Worm (Caenorhabditis elegans) whole organism, L4 larva: ENCODE results near the gene D1046.18.

Experiments used
- F10B5.3 ChIP-seq: sonication (generic microtip); optimal IDR thresholded peaks from 2 replicates; lab custom pipeline; 2016; ENCODE audit warnings: mild to moderate bottlenecking, missing genetic modification characterization, missing compliant biosample characterization
- F49E8.2 ChIP-seq: sonication (generic microtip); optimal IDR thresholded peaks from 2 replicates; lab custom pipeline; 2016; ENCODE audit warnings: missing compliant biosample characterization, mild to moderate bottlenecking, missing genetic modification characterization, borderline replicate concordance
- R02D3.7 ChIP-seq: fragments of 150-350 bp; sonication (generic microtip); optimal IDR thresholded peaks from 3 replicates; lab custom pipeline; 2014; ENCODE audit warnings: missing biosample characterization, missing genetic modification characterization
- Y48G9A.11 ChIP-seq: fragments of 200-800 bp; sonication (Bioruptor generic); IDR thresholded peaks from 2 replicates; pipeline ENCODE4 v1.3.6; 2022; ENCODE audit warnings: missing genetic modification reagents, missing genetic modification characterization, missing compliant biosample characterization
- Y5F2A.4 ChIP-seq: fragments of 200-800 bp; sonication (Bioruptor generic); optimal IDR thresholded peaks from 2 replicates; lab custom pipeline; 2018; ENCODE audit warnings: mild to moderate bottlenecking, missing genetic modification characterization, missing compliant biosample characterization
- Y75B8A.6 ChIP-seq: fragments of 200-800 bp; sonication (Bioruptor generic); IDR thresholded peaks from 2 replicates; pipeline ENCODE4 v1.3.6; 2022; ENCODE audit warnings: missing genetic modification reagents, missing genetic modification characterization, missing compliant biosample characterization
- ZK337.2 ChIP-seq: fragments of 200-800 bp; sonication (Bioruptor generic); IDR thresholded peaks from 2 replicates; pipeline ENCODE4 v1.3.6; 2022; ENCODE audit warnings: missing genetic modification reagents, missing genetic modification characterization, missing compliant biosample characterization
- ZK546.5 ChIP-seq, 2 experiments: sonication (generic microtip); optimal IDR thresholded peaks; 2 replicates each; lab custom pipeline; 2017; ENCODE audit warnings: missing biosample characterization in 2 of 2, missing genetic modification characterization in 2 of 2
- arid-1 ChIP-seq: fragments of 200-800 bp; sonication (Bioruptor generic); conservative IDR thresholded peaks from 2 replicates; pipeline ENCODE4 v1.3.6; 2022; ENCODE audit warnings: missing genetic modification reagents, missing genetic modification characterization, missing compliant biosample characterization
- attf-4 ChIP-seq: sonication (generic microtip); optimal IDR thresholded peaks from 3 replicates; lab custom pipeline; 2017; ENCODE audit warnings: missing biosample characterization, missing genetic modification characterization
- ceh-20 ChIP-seq: fragments of 200-800 bp; sonication (Bioruptor generic); IDR thresholded peaks from 2 replicates; pipeline ENCODE4 v1.3.6; 2022; ENCODE audit warnings: missing genetic modification reagents, missing genetic modification characterization, missing compliant biosample characterization
- ceh-82 ChIP-seq: sonication (generic microtip); optimal IDR thresholded peaks from 2 replicates; lab custom pipeline; 2017; ENCODE audit warnings: missing biosample characterization, missing genetic modification characterization
- cey-2 ChIP-seq: sonication (generic microtip); optimal IDR thresholded peaks from 3 replicates; lab custom pipeline; 2017; ENCODE audit warnings: missing genetic modification characterization, mild to moderate bottlenecking, missing compliant biosample characterization, antibody characterized with exemption, borderline replicate concordance; ENCODE audit not compliant: insufficient read depth
- ctbp-1 ChIP-seq: fragments of 200-800 bp; sonication (Bioruptor generic); IDR thresholded peaks from 2 replicates; pipeline ENCODE4 v1.3.6; 2022; ENCODE audit warnings: missing genetic modification reagents, missing genetic modification characterization, missing compliant biosample characterization
- daf-16 ChIP-seq, 3 experiments: sonication (generic microtip); optimal IDR thresholded peaks; 2 replicates each; lab custom pipeline; 2016 to 2017; ENCODE audit warnings: missing genetic modification characterization in 3 of 3, missing genetic modification reagents in 3 of 3, mild to moderate bottlenecking in 2 of 3, missing compliant biosample characterization in 2 of 3, missing biosample characterization in 1 of 3, moderate library complexity in 1 of 3
- daf-19 ChIP-seq: fragments of 200-800 bp; sonication (Bioruptor generic); conservative IDR thresholded peaks from 2 replicates; pipeline ENCODE4 v1.3.6; 2022; ENCODE audit warnings: missing genetic modification characterization, missing compliant biosample characterization
- daf-8 ChIP-seq: fragments of 200-800 bp; sonication (Bioruptor generic); IDR thresholded peaks from 2 replicates; pipeline ENCODE4 v1.3.6; 2022; ENCODE audit warnings: missing genetic modification characterization, missing compliant biosample characterization
- dmd-6 ChIP-seq: fragments of 200-800 bp; sonication (Bioruptor generic); IDR thresholded peaks from 2 replicates; pipeline ENCODE4 v1.3.6; 2022; ENCODE audit warnings: missing genetic modification reagents, missing genetic modification characterization, missing compliant biosample characterization
- dmd-8 ChIP-seq: fragments of 200-800 bp; sonication (Bioruptor generic); IDR thresholded peaks from 2 replicates; pipeline ENCODE4 v1.3.6; 2022; ENCODE audit warnings: missing genetic modification characterization, missing compliant biosample characterization
- dpl-1 ChIP-seq: fragments of 150-350 bp; optimal IDR thresholded peaks from 2 replicates; lab custom pipeline; 2014; ENCODE audit warnings: missing biosample characterization, missing genetic modification reagents, missing genetic modification characterization
- dve-1 ChIP-seq: sonication (generic microtip); optimal IDR thresholded peaks from 2 replicates; lab custom pipeline; 2017; ENCODE audit warnings: antibody characterized with exemption, mild to moderate bottlenecking, missing genetic modification characterization, missing compliant biosample characterization; ENCODE audit not compliant: insufficient read depth
- fkh-10 ChIP-seq: fragments of 150-350 bp; optimal IDR thresholded peaks from 2 replicates; lab custom pipeline; 2014; ENCODE audit warnings: missing biosample characterization, missing genetic modification reagents, missing genetic modification characterization
- hmg-1.1 ChIP-seq: fragments of 200-800 bp; sonication (Bioruptor generic); IDR thresholded peaks from 2 replicates; pipeline ENCODE4 v1.3.6; 2022; ENCODE audit warnings: missing genetic modification reagents, missing genetic modification characterization, missing compliant biosample characterization
- jun-1 ChIP-seq: fragments of 150-350 bp; optimal IDR thresholded peaks from 2 replicates; lab custom pipeline; 2014; ENCODE audit warnings: missing biosample characterization, missing genetic modification reagents, missing genetic modification characterization
- lin-13 ChIP-seq: fragments of 150-350 bp; optimal IDR thresholded peaks from 2 replicates; lab custom pipeline; 2014; ENCODE audit warnings: missing biosample characterization, missing genetic modification reagents, missing genetic modification characterization
- lin-29 ChIP-seq: fragments of 200-800 bp; sonication (Bioruptor generic); IDR thresholded peaks from 2 replicates; pipeline ENCODE4 v1.3.6; 2022; ENCODE audit warnings: missing genetic modification reagents, missing genetic modification characterization, missing compliant biosample characterization
- lsy-2 ChIP-seq, 2 experiments: fragments of 150-350 bp in 1 of 2; sonication (generic microtip) in 1 of 2; optimal IDR thresholded peaks; 2 replicates each; lab custom pipeline; 2014 to 2017; ENCODE audit warnings: missing biosample characterization in 2 of 2, missing genetic modification characterization in 2 of 2
- madf-5 ChIP-seq, 2 experiments: fragments of 200-800 bp; sonication (Bioruptor generic); IDR thresholded peaks; 2 replicates each; pipeline ENCODE4 v1.3.6; 2022; ENCODE audit warnings: missing compliant biosample characterization in 2 of 2, missing genetic modification characterization in 2 of 2
- mdt-29 ChIP-seq: fragments of 200-800 bp; sonication (Bioruptor generic); IDR thresholded peaks from 2 replicates; pipeline ENCODE4 v1.3.6; 2022; ENCODE audit warnings: missing genetic modification reagents, missing genetic modification characterization, missing compliant biosample characterization
- mes-2 ChIP-seq: sonication (generic microtip); optimal IDR thresholded peaks from 2 replicates; lab custom pipeline; 2016; ENCODE audit warnings: missing genotype, mild to moderate bottlenecking, missing genetic modification characterization, missing compliant biosample characterization; ENCODE audit not compliant: poor library complexity, severe bottlenecking
- mxl-2 ChIP-seq: fragments of 200-800 bp; sonication (Bioruptor generic); conservative IDR thresholded peaks from 2 replicates; pipeline ENCODE4 v1.3.6; 2022; ENCODE audit warnings: missing genetic modification reagents, missing genetic modification characterization, missing compliant biosample characterization
- nhr-10 ChIP-seq: fragments of 150-350 bp; optimal IDR thresholded peaks from 2 replicates; lab custom pipeline; 2014; ENCODE audit warnings: missing biosample characterization, missing genetic modification characterization
- nhr-102 ChIP-seq: sonication (generic microtip); optimal IDR thresholded peaks from 2 replicates; lab custom pipeline; 2016; ENCODE audit warnings: mild to moderate bottlenecking, missing genetic modification characterization, moderate library complexity, missing compliant biosample characterization
- nhr-11 ChIP-seq: fragments of 150-350 bp; optimal IDR thresholded peaks from 2 replicates; lab custom pipeline; 2014; ENCODE audit warnings: missing biosample characterization, missing genetic modification characterization
- nhr-28 ChIP-seq: fragments of 150-350 bp; optimal IDR thresholded peaks from 2 replicates; lab custom pipeline; 2014; ENCODE audit warnings: missing biosample characterization, missing genetic modification characterization
- nhr-42 ChIP-seq: fragments of 200-800 bp; sonication (Bioruptor generic); IDR thresholded peaks from 2 replicates; pipeline ENCODE4 v1.3.6; 2022; ENCODE audit warnings: missing genetic modification characterization, missing compliant biosample characterization
- nhr-48 ChIP-seq: sonication (generic microtip); optimal IDR thresholded peaks from 2 replicates; lab custom pipeline; 2016; ENCODE audit warnings: mild to moderate bottlenecking, missing genetic modification characterization, missing compliant biosample characterization
- nhr-76 ChIP-seq: fragments of 150-350 bp; optimal IDR thresholded peaks from 2 replicates; lab custom pipeline; 2014; ENCODE audit warnings: missing biosample characterization, missing genetic modification characterization
- pha-4 ChIP-seq, 2 experiments: fragments of 150-350 bp in 1 of 2; fragments of 200-800 bp in 1 of 2; sonication (Bioruptor generic) in 1 of 2; IDR thresholded peaks in 1 of 2; optimal IDR thresholded peaks in 1 of 2; 2 replicates each; pipeline versions ENCODE4 v1.3.6 to Lab custom; 2014 to 2022; ENCODE audit warnings: missing genetic modification characterization in 2 of 2, missing genetic modification reagents in 2 of 2, missing biosample characterization in 1 of 2, missing compliant biosample characterization in 1 of 2
- pqm-1 ChIP-seq: sonication (generic microtip); optimal IDR thresholded peaks from 2 replicates; lab custom pipeline; 2017; ENCODE audit warnings: missing biosample characterization, missing genetic modification characterization
- sdz-12 ChIP-seq: fragments of 200-800 bp; sonication (Bioruptor generic); optimal IDR thresholded peaks from 2 replicates; lab custom pipeline; 2018; ENCODE audit warnings: mild to moderate bottlenecking, missing genetic modification characterization, missing compliant biosample characterization
- skn-1 ChIP-seq: fragments of 150-350 bp; optimal IDR thresholded peaks from 2 replicates; lab custom pipeline; 2014; ENCODE audit warnings: missing biosample characterization, missing genetic modification characterization
- snpc-1.2 ChIP-seq: fragments of 200-800 bp; sonication (Bioruptor generic); IDR thresholded peaks from 2 replicates; pipeline ENCODE4 v1.3.6; 2022; ENCODE audit warnings: missing genetic modification reagents, missing genetic modification characterization, missing compliant biosample characterization
- spr-3 ChIP-seq: fragments of 200-800 bp; sonication (Bioruptor generic); optimal IDR thresholded peaks from 2 replicates; lab custom pipeline; 2018; ENCODE audit warnings: mild to moderate bottlenecking, missing genetic modification characterization, missing compliant biosample characterization
- unc-130 ChIP-seq: sonication (generic microtip); optimal IDR thresholded peaks from 2 replicates; lab custom pipeline; 2016; ENCODE audit warnings: missing genetic modification reagents, missing genetic modification characterization, missing compliant biosample characterization
- vab-7 ChIP-seq: fragments of 200-800 bp; sonication (Bioruptor generic); IDR thresholded peaks from 2 replicates; pipeline ENCODE4 v1.3.6; 2022; ENCODE audit warnings: missing genetic modification reagents, missing genetic modification characterization, missing compliant biosample characterization
- zfp-3 ChIP-seq: fragments of 200-800 bp; sonication (Bioruptor generic); conservative IDR thresholded peaks from 2 replicates; pipeline ENCODE4 v1.3.6; 2022; ENCODE audit warnings: missing genetic modification reagents, missing genetic modification characterization, missing compliant biosample characterization
- zip-11 ChIP-seq: fragments of 200-800 bp; sonication (Bioruptor generic); IDR thresholded peaks from 2 replicates; pipeline ENCODE4 v1.3.6; 2022; ENCODE audit warnings: missing genetic modification characterization, missing compliant biosample characterization
- zip-2 ChIP-seq: fragments of 150-350 bp; optimal IDR thresholded peaks from 2 replicates; lab custom pipeline; 2014; ENCODE audit warnings: missing biosample characterization, missing genetic modification characterization
- ztf-11 ChIP-seq: fragments of 150-350 bp; optimal IDR thresholded peaks from 2 replicates; lab custom pipeline; 2014; ENCODE audit warnings: missing biosample characterization, missing genetic modification characterization

Gene D1046.18

DNA sequence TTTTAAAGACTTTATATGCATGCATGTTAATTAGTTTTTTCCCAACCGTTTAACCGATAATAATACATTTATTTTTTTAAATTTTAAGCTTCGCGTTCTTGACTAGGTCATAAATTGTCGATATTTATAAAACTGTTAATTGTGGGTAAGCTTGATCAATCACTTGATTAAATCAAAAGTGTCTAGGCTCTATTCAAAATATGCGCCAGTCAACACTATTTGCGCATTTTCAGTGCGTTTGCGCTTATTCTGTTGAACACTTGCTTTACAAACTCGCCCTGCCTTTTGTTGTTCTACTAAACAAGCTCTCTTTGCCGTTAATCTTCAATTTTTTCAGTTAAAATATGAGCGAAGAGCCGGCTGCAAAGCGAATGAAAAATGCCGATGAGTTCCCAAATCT lies 38.9 kb upstream of the D1046.18 start, which contains the start of gene spr-2:
Gene spr-2 (plus strand): TSS at position 332 of the 400 bp plus-strand sequence.
- TF ChIP-seq sdz-12 (GFP tag; lab: Kevin White, UChicago) (no peak), nhr-48 (peak; percentile 26), dmd-8 (GFP tag; lab: Robert Waterston, UW) (no peak), F49E8.2 (tag; lab: Kevin White, UChicago) (no peak), mes-2 (tag; lab: Kevin White, UChicago) (no peak), pha-4 (GFP tag; IDR thresholded peaks at IDR 0.05; lab: Robert Waterston, UW) (0 out of 2 replicates have a peak, but pooled peaks have one; percentile 35), pha-4 (tag; optimal IDR thresholded peaks at IDR 0.05; lab: Kevin White, UChicago) (peak; percentile 61), F10B5.3 (tag; lab: Kevin White, UChicago) (no peak), ZK337.2 (GFP tag; lab: Robert Waterston, UW) (no peak), R02D3.7 (tag; lab: Kevin White, UChicago) (no peak), unc-130 (GFP tag; lab: Kevin White, UChicago) (no peak), madf-5 (GFP tag; IDR thresholded peaks at IDR 0.05; lab: Robert Waterston, UW) (no peak), zip-2 (tag; lab: Kevin White, UChicago) (peak; percentile 22), ZK546.5 (tag; optimal IDR thresholded peaks at IDR 0.05; lab: Kevin White, UChicago) (no peak), mdt-29 (GFP tag; lab: Robert Waterston, UW) (no peak), Y75B8A.6 (GFP tag; lab: Robert Waterston, UW) (no peak), nhr-42 (GFP tag; lab: Robert Waterston, UW) (no peak), nhr-102 (peak; percentile 68), spr-3 (peak; percentile 32), lsy-2 (tag; optimal IDR thresholded peaks at IDR 0.05; lab: Kevin White, UChicago) (peak in 1 of 2 experiments; percentile 88), ceh-20 (no peak), Y48G9A.11 (no peak), lin-29 (GFP tag; lab: Robert Waterston, UW) (no peak), cey-2 (tag; lab: Kevin White, UChicago) (no peak), daf-16 (GFP tag; optimal IDR thresholded peaks at IDR 0.05; lab: Kevin White, UChicago) (peak; percentile 7 to 34), daf-16 (tag; optimal IDR thresholded peaks at IDR 0.05; lab: Kevin White, UChicago) (peak; percentile 62), zip-11 (no peak), fkh-10 (GFP tag; lab: Kevin White, UChicago) (no peak), dve-1 (tag; lab: Kevin White, UChicago) (peak; percentile 67), Y5F2A.4 (no peak), dmd-6 (0 out of 2 replicates have a peak, but pooled peaks have one; percentile 27), arid-1 (no peak), zfp-3 (GFP tag; lab: Robert Waterston, UW) (no peak), hmg-1.1 (GFP tag; lab: Robert Waterston, UW) (peak; percentile 66; the same call in 1 of the 2 replicates), ceh-82 (tag; lab: Kevin White, UChicago) (no peak), mxl-2 (GFP tag; lab: Robert Waterston, UW) (no peak), lin-13 (GFP tag; lab: Kevin White, UChicago) (peak; percentile 19), attf-4 (no peak), vab-7 (GFP tag; lab: Robert Waterston, UW) (peak; percentile 60), daf-19 (GFP tag; lab: Robert Waterston, UW) (no peak), ztf-11 (tag; lab: Kevin White, UChicago) (no peak), nhr-10 (tag; lab: Kevin White, UChicago) (no peak), ctbp-1 (GFP tag; lab: Robert Waterston, UW) (no peak), dpl-1 (GFP tag; lab: Kevin White, UChicago) (peak; percentile 86), snpc-1.2 (GFP tag; lab: Robert Waterston, UW) (no peak), pqm-1 (peak; percentile 1), skn-1 (tag; lab: Kevin White, UChicago) (no peak), nhr-28 (tag; lab: Kevin White, UChicago) (peak; percentile 38), jun-1 (tag; lab: Kevin White, UChicago) (no peak), nhr-11 (tag; lab: Kevin White, UChicago) (peak; percentile 65), nhr-76 (no peak), daf-8 (GFP tag; lab: Robert Waterston, UW) (no peak)
